Worm (Caenorhabditis elegans): ENCODE measurements around the gene srx-46.

DNA sequence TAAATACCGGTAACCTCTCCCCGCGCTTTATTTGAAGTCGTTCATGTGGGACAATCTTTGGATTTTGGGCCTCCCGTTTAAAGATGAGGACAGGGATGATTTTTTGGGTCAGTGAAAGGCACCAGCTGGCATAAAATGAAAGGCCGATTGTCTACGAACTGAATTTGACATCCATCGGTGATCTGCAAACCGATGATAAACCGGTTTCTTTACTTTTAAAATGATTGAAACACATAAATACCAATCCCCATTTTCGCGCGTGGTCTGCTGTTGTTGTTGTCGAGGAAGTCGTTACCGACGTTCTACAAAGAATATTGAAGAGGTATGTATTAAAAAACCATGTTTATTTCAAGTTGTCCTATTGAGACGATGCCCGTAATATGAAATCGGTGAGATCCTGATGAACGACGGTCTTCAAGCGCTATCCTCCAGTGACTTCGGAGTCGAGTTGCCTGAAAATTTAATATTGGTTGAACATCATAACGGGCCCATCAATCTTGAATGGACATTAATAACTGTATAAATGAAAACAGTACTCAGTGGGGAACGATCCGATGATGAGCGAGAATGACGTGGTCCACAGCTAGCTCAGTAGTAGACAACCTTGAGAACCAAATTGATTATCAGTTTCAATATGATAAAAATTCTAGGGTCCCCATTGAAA is 9.9 kb upstream of the srx-46 start:
- TF ChIP-seq fos-1 (tag; optimal IDR thresholded peaks at IDR 0.05) (no peak), ceh-90 (tag; optimal IDR thresholded peaks at IDR 0.05) (no peak), fkh-8 (tag; optimal IDR thresholded peaks at IDR 0.05) (no peak), nhr-84 (tag; optimal IDR thresholded peaks at IDR 0.05) (no peak)
